Fruit fly (Drosophila melanogaster) whole organism, embryonic: Measurements from ENCODE around the gene CG42240.

Experiments
- Aef1 ChIP-seq: fragments of 200-800 bp; sonication (Bioruptor generic); IDR thresholded peaks from 3 replicates; pipeline ENCODE4 v1.3.6; 2022; ENCODE audit warnings: missing biosample characterization, missing genetic modification characterization
- Asciz ChIP-seq: fragments of 200-800 bp; sonication (Bioruptor generic); optimal IDR thresholded peaks from 2 replicates; lab custom pipeline; 2017; ENCODE audit warnings: missing biosample characterization, mild to moderate bottlenecking, missing genetic modification characterization, missing genetic modification reagents
- Bteb2 ChIP-seq: fragments of 200-800 bp; sonication (Bioruptor generic); optimal IDR thresholded peaks from 2 replicates; lab custom pipeline; 2016; ENCODE audit warnings: missing biosample characterization, missing genetic modification characterization
- CG11247 ChIP-seq: fragments of 200-800 bp; sonication (Bioruptor generic); IDR thresholded peaks from 2 replicates; pipeline ENCODE4 v1.3.6; 2022; ENCODE audit warnings: missing biosample characterization, missing genetic modification characterization
- CG11398 ChIP-seq: fragments of 200-800 bp; sonication (Bioruptor generic); optimal IDR thresholded peaks from 2 replicates; lab custom pipeline; 2016; ENCODE audit warnings: missing biosample characterization, missing genetic modification characterization
- CG11695 ChIP-seq: fragments of 200-800 bp; sonication (Bioruptor generic); IDR thresholded peaks from 3 replicates; pipeline ENCODE4 v1.3.6; 2022; ENCODE audit warnings: missing biosample characterization, missing genetic modification characterization
- CG11723 ChIP-seq: fragments of 200-800 bp; sonication (Bioruptor generic); optimal IDR thresholded peaks from 2 replicates; lab custom pipeline; 2017; ENCODE audit warnings: missing biosample characterization, mild to moderate bottlenecking, missing genetic modification characterization
- CG12299 ChIP-seq: fragments of 200-800 bp; sonication (Bioruptor generic); optimal IDR thresholded peaks from 2 replicates; lab custom pipeline; 2018; ENCODE audit warnings: missing biosample characterization, mild to moderate bottlenecking, missing genetic modification characterization
- CG14014 ChIP-seq: fragments of 200-800 bp; sonication (Bioruptor generic); IDR thresholded peaks from 2 replicates; pipeline ENCODE4 v1.3.6; 2022; ENCODE audit warnings: missing biosample characterization, missing genetic modification characterization
- CG2678 ChIP-seq: fragments of 200-800 bp; sonication (Bioruptor generic); optimal IDR thresholded peaks from 3 replicates; lab custom pipeline; 2019; ENCODE audit warnings: missing biosample characterization, mild to moderate bottlenecking, missing genetic modification characterization, moderate library complexity
- CG32532 ChIP-seq: fragments of 200-800 bp; sonication (Bioruptor generic); IDR thresholded peaks from 2 replicates; pipeline ENCODE4 v1.3.6; 2022; ENCODE audit warnings: missing biosample characterization, missing genetic modification characterization
- CG33557 ChIP-seq: fragments of 200-800 bp; sonication (Bioruptor generic); optimal IDR thresholded peaks from 2 replicates; lab custom pipeline; 2019; ENCODE audit warnings: missing biosample characterization, mild to moderate bottlenecking, missing genetic modification characterization, moderate library complexity
- CG5180 ChIP-seq: fragments of 200-800 bp; sonication (Bioruptor generic); optimal IDR thresholded peaks from 3 replicates; lab custom pipeline; 2017; ENCODE audit warnings: missing biosample characterization, missing genetic modification characterization, mild to moderate bottlenecking, moderate library complexity, missing genetic modification reagents
- CG8281 ChIP-seq: fragments of 200-800 bp; sonication (Bioruptor generic); optimal IDR thresholded peaks from 2 replicates; lab custom pipeline; 2018; ENCODE audit warnings: missing biosample characterization, mild to moderate bottlenecking, missing genetic modification characterization, moderate library complexity
- CG8290 ChIP-seq, 3 experiments: fragments of 200-800 bp; sonication (Bioruptor generic); optimal IDR thresholded peaks; 2 replicates each; lab custom pipeline; 2016 to 2019; ENCODE audit warnings: missing biosample characterization in 3 of 3, missing genetic modification characterization in 3 of 3, mild to moderate bottlenecking in 2 of 3, moderate library complexity in 1 of 3
- CG9609 ChIP-seq: fragments of 200-800 bp; sonication (Bioruptor generic); optimal IDR thresholded peaks from 3 replicates; lab custom pipeline; 2016; ENCODE audit warnings: missing biosample characterization, missing genetic modification characterization
- CoRest ChIP-seq: fragments of 200-800 bp; sonication (Bioruptor generic); optimal IDR thresholded peaks from 3 replicates; lab custom pipeline; 2018; ENCODE audit warnings: missing biosample characterization, mild to moderate bottlenecking, missing genetic modification characterization, moderate library complexity
- D ChIP-seq, 2 experiments: fragments of 200-800 bp in 1 of 2; fragments of >200 bp in 1 of 2; sonication (Bioruptor generic) in 1 of 2; optimal IDR thresholded peaks; 2 replicates in 1 of 2; 3 replicates in 1 of 2; lab custom pipeline; 2017; ENCODE audit warnings: mild to moderate bottlenecking in 1 of 2, missing biosample characterization in 1 of 2, missing genetic modification characterization in 1 of 2, missing genetic modification reagents in 1 of 2
- Gsc ChIP-seq: fragments of 200-800 bp; sonication (Bioruptor generic); IDR thresholded peaks from 2 replicates; pipeline ENCODE4 v1.3.6; 2022; ENCODE audit warnings: missing biosample characterization, missing genetic modification characterization
- HmgD ChIP-seq: fragments of 200-800 bp; sonication (Bioruptor generic); optimal IDR thresholded peaks from 3 replicates; lab custom pipeline; 2016; ENCODE audit warnings: missing biosample characterization, missing genetic modification characterization
- Jarid2 ChIP-seq: fragments of 200-800 bp; sonication (Bioruptor generic); optimal IDR thresholded peaks from 3 replicates; lab custom pipeline; 2017; ENCODE audit warnings: mild to moderate bottlenecking, missing biosample characterization, missing genetic modification reagents, missing genetic modification characterization
- MESR4 ChIP-seq: fragments of 200-800 bp; sonication (Bioruptor generic); optimal IDR thresholded peaks from 2 replicates; lab custom pipeline; 2018; ENCODE audit warnings: missing biosample characterization, mild to moderate bottlenecking, missing genetic modification characterization, moderate library complexity
- NC2β ChIP-seq: fragments of 200-800 bp; sonication (Bioruptor generic); optimal IDR thresholded peaks from 2 replicates; lab custom pipeline; 2016; ENCODE audit warnings: missing biosample characterization, missing genetic modification characterization
- NK7.1 ChIP-seq: fragments of 200-800 bp; sonication (Bioruptor generic); optimal IDR thresholded peaks from 3 replicates; lab custom pipeline; 2016; ENCODE audit warnings: missing biosample characterization, missing genetic modification characterization
- Sin3A ChIP-seq: fragments of >200 bp; optimal IDR thresholded peaks from 2 replicates; lab custom pipeline; 2018
- Vsx1 ChIP-seq: fragments of 200-800 bp; sonication (Bioruptor generic); optimal IDR thresholded peaks from 2 replicates; lab custom pipeline; 2017; ENCODE audit warnings: missing biosample characterization, mild to moderate bottlenecking, missing genetic modification characterization, missing genetic modification reagents
- ab ChIP-seq: fragments of 200-800 bp; sonication (Bioruptor generic); optimal IDR thresholded peaks from 2 replicates; lab custom pipeline; 2016; ENCODE audit warnings: missing biosample characterization, missing genetic modification characterization
- az2 ChIP-seq: fragments of 200-800 bp; sonication (Bioruptor generic); optimal IDR thresholded peaks from 3 replicates; lab custom pipeline; 2016; ENCODE audit warnings: missing biosample characterization, missing genetic modification characterization
- bbx ChIP-seq: fragments of 200-800 bp; sonication (Bioruptor generic); IDR thresholded peaks from 2 replicates; pipeline ENCODE4 v1.3.6; 2022; ENCODE audit warnings: missing biosample characterization, missing genetic modification characterization; ENCODE audit not compliant: partially characterized antibody
- br ChIP-seq: fragments of >200 bp; optimal IDR thresholded peaks from 2 replicates; lab custom pipeline; 2017
- dati ChIP-seq: fragments of 200-800 bp; sonication (Bioruptor generic); IDR thresholded peaks from 2 replicates; pipeline ENCODE4 v1.3.6; 2022; ENCODE audit warnings: missing biosample characterization, missing genetic modification characterization
- fd64A ChIP-seq: fragments of 200-800 bp; sonication (Bioruptor generic); optimal IDR thresholded peaks from 3 replicates; lab custom pipeline; 2018; ENCODE audit warnings: missing biosample characterization, mild to moderate bottlenecking, missing genetic modification characterization
- h ChIP-seq: fragments of >200 bp; optimal IDR thresholded peaks from 2 replicates; lab custom pipeline; 2017
- ham ChIP-seq: fragments of 200-800 bp; sonication (Bioruptor generic); IDR thresholded peaks from 2 replicates; pipeline ENCODE4 v1.3.6; 2022; ENCODE audit warnings: missing biosample characterization, missing genetic modification characterization
- hth ChIP-seq: fragments of >200 bp; optimal IDR thresholded peaks from 2 replicates; lab custom pipeline; 2017; ENCODE audit warnings: inconsistent platforms
- kni ChIP-seq: fragments of 200-800 bp; sonication (Bioruptor generic); optimal IDR thresholded peaks from 3 replicates; lab custom pipeline; 2017; ENCODE audit warnings: mild to moderate bottlenecking, missing biosample characterization, missing genetic modification reagents, missing genetic modification characterization
- lola ChIP-seq, 3 experiments: fragments of >200 bp in 2 of 3; fragments of 200-800 bp in 1 of 3; sonication (Bioruptor generic) in 1 of 3; optimal IDR thresholded peaks; 2 replicates each; lab custom pipeline; 2017 to 2019; ENCODE audit warnings: missing biosample characterization in 3 of 3, missing genetic modification characterization in 3 of 3, mild to moderate bottlenecking in 1 of 3, moderate library complexity in 1 of 3
- nom ChIP-seq: fragments of 200-800 bp; sonication (Bioruptor generic); optimal IDR thresholded peaks from 2 replicates; lab custom pipeline; 2017; ENCODE audit warnings: missing biosample characterization, missing genetic modification characterization, mild to moderate bottlenecking, moderate library complexity, missing genetic modification reagents
- org-1 ChIP-seq: fragments of 200-800 bp; sonication (Bioruptor generic); optimal IDR thresholded peaks from 2 replicates; lab custom pipeline; 2017; ENCODE audit warnings: missing biosample characterization, missing genetic modification characterization
- pho ChIP-seq: fragments of 200-800 bp; sonication (Bioruptor generic); optimal IDR thresholded peaks from 2 replicates; lab custom pipeline; 2016; ENCODE audit warnings: missing biosample characterization, missing genetic modification characterization
- run ChIP-seq: fragments of 200-800 bp; sonication (Bioruptor generic); optimal IDR thresholded peaks from 3 replicates; lab custom pipeline; 2018; ENCODE audit warnings: missing biosample characterization, mild to moderate bottlenecking, missing genetic modification characterization
- sisA ChIP-seq: fragments of 200-800 bp; sonication (Bioruptor generic); IDR thresholded peaks from 2 replicates; pipeline ENCODE4 v1.3.6; 2022; ENCODE audit warnings: missing biosample characterization, missing genetic modification characterization
- slou ChIP-seq: fragments of 200-800 bp; sonication (Bioruptor generic); optimal IDR thresholded peaks from 3 replicates; lab custom pipeline; 2016; ENCODE audit warnings: missing biosample characterization, missing genetic modification characterization
- sna ChIP-seq: fragments of 200-800 bp; sonication (Bioruptor generic); IDR thresholded peaks from 2 replicates; pipeline ENCODE4 v1.3.6; 2022; ENCODE audit warnings: missing biosample characterization, missing genetic modification characterization; ENCODE audit not compliant: partially characterized antibody
- tio ChIP-seq: fragments of 200-800 bp; sonication (Bioruptor generic); optimal IDR thresholded peaks from 2 replicates; lab custom pipeline; 2017; ENCODE audit warnings: missing biosample characterization, missing genetic modification characterization, inconsistent platforms
- toy ChIP-seq: fragments of 200-800 bp; sonication (Bioruptor generic); IDR thresholded peaks from 2 replicates; pipeline ENCODE4 v1.3.6; 2022; ENCODE audit warnings: missing biosample characterization, missing genetic modification characterization
- ttk ChIP-seq: fragments of 200-800 bp; sonication (Bioruptor generic); IDR thresholded peaks from 2 replicates; pipeline ENCODE4 v2.1.2; 2022; ENCODE audit warnings: missing biosample characterization, missing genetic modification characterization
- unc-4 ChIP-seq: fragments of 200-800 bp; sonication (Bioruptor generic); IDR thresholded peaks from 2 replicates; pipeline ENCODE4 v1.3.6; 2022; ENCODE audit warnings: missing biosample characterization, missing genetic modification characterization; ENCODE audit not compliant: partially characterized antibody
- vfl ChIP-seq: fragments of 200-800 bp; sonication (Bioruptor generic); optimal IDR thresholded peaks from 2 replicates; lab custom pipeline; 2016; ENCODE audit warnings: missing biosample characterization, missing genetic modification characterization
- zen ChIP-seq: fragments of 200-800 bp; sonication (Bioruptor generic); optimal IDR thresholded peaks from 3 replicates; lab custom pipeline; 2018; ENCODE audit warnings: missing biosample characterization, mild to moderate bottlenecking, missing genetic modification characterization, moderate library complexity

CG42240 gene

DNA sequence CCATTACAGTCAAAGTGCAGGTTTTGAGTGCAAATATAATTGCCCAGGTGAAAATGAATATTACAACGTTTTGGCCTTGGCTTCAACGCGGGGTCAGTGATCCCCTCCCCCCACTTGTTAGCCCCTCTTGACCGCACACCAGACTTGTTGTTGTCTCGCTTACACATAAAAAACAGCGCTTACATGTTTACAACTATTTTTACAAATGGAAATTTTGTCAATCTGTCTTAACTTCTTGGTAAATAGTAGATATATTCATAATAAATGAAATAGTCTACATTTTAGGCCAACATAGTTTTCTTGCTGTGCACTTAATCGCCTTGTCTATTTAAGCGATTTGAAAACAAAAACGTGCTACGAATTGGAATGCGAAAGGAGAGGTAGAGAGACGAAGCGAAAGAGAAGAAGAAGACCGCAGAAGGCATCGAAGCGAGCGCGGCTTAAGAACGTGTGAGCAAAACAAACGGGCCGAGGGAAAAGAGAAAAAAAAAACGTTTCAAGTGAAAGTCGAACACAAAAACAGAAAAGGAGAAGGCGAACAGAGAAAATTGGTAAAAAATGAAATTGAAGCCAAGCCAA lies 9.4 kb downstream of the CG42240 start (continued):
- TF ChIP-seq az2 (GFP tag; lab: Kevin White, UChicago) (peak; percentile 2), CG9609 (GFP tag; lab: Kevin White, UChicago) (no peak), NC2β (GFP tag; lab: Kevin White, UChicago) (peak; percentile 16), CG2678 (peak; percentile 65), Asciz (GFP tag; lab: Kevin White, UChicago) (peak; percentile 34), dati (GFP tag; lab: Robert Waterston, UW) (no peak), br (no peak), nom (no peak), ham (GFP tag; lab: Robert Waterston, UW) (peak; percentile 58; the same call in 1 of the 2 replicates), CG8281 (tag; lab: Kevin White, UChicago) (no peak), CG33557 (no peak), CG11723 (GFP tag; lab: Kevin White, UChicago) (no peak), h (lab: Kevin White, UChicago) (no peak), hth (no peak), Vsx1 (GFP tag; lab: Kevin White, UChicago) (no peak), CG14014 (peak; percentile 48; the same call in 1 of the 2 replicates), D (optimal IDR thresholded peaks at IDR 0.05; lab: Kevin White, UChicago) (no peak), D (GFP tag; optimal IDR thresholded peaks at IDR 0.05; lab: Kevin White, UChicago) (no peak), Aef1 (GFP tag; lab: Robert Waterston, UW) (peak; percentile 53; the same call in 2 of the 3 replicates), Bteb2 (GFP tag; lab: Kevin White, UChicago) (peak; percentile 6), Jarid2 (peak; percentile 8), CG11247 (GFP tag; lab: Robert Waterston, UW) (peak; percentile 56; the same call in 1 of the 2 replicates), org-1 (GFP tag; lab: Kevin White, UChicago) (peak; percentile 24), CG8290 (GFP tag; optimal IDR thresholded peaks at IDR 0.05; lab: Kevin White, UChicago) (no peak), CG8290 (tag; optimal IDR thresholded peaks at IDR 0.05; lab: Kevin White, UChicago) (peak in 1 of 2 experiments; percentile 70), Gsc (GFP tag; lab: Robert Waterston, UW) (0 out of 2 replicates have a peak, but pooled peaks have one; percentile 18), pho (GFP tag; lab: Kevin White, UChicago) (no peak), kni (GFP tag; lab: Kevin White, UChicago) (no peak), NK7.1 (GFP tag; lab: Kevin White, UChicago) (no peak), unc-4 (GFP tag; lab: Robert Waterston, UW) (no peak), run (tag; lab: Kevin White, UChicago) (no peak), Sin3A (lab: Kevin White, UChicago) (no peak), tio (GFP tag; lab: Kevin White, UChicago) (peak; percentile 5), fd64A (peak; percentile 27), vfl (GFP tag; lab: Kevin White, UChicago) (peak; percentile 12), toy (GFP tag; lab: Robert Waterston, UW) (no peak), sisA (peak; percentile 47), bbx (GFP tag; lab: Robert Waterston, UW) (no peak), CoRest (peak; percentile 22), CG12299 (tag; lab: Kevin White, UChicago) (peak; percentile 23), MESR4 (GFP tag; lab: Kevin White, UChicago) (no peak), slou (GFP tag; lab: Kevin White, UChicago) (no peak), CG11695 (GFP tag; lab: Robert Waterston, UW) (peak; percentile 67; the same call in 2 of the 3 replicates), zen (no peak), ab (GFP tag; lab: Kevin White, UChicago) (no peak), CG32532 (GFP tag; lab: Robert Waterston, UW) (peak; percentile 73), CG11398 (GFP tag; lab: Kevin White, UChicago) (peak; percentile 5), sna (GFP tag; lab: Robert Waterston, UW) (no peak), ttk (GFP tag; lab: Robert Waterston, UW) (peak; percentile 58; the same call in 1 of the 2 replicates), CG5180 (no peak), HmgD (GFP tag; lab: Kevin White, UChicago) (no peak), lola (GFP tag; optimal IDR thresholded peaks at IDR 0.05; lab: Kevin White, UChicago) (peak in 1 of 3 experiments; percentile 10)
